Fruit fly (Drosophila melanogaster) whole organism, embryonic: ENCODE measurements around the gene mus301.
A peak's percentile ranks its signal among the peaks of the same experiment; 100 is the strongest.

ENCODE experiments used
- Abd-B ChIP-seq: fragments of 200-800 bp; sonication (Bioruptor generic); optimal IDR thresholded peaks from 2 replicates; lab custom pipeline; 2018; ENCODE audit warnings: missing biosample characterization, mild to moderate bottlenecking, missing genetic modification characterization, moderate library complexity
- Atf6 ChIP-seq: fragments of 200-800 bp; sonication (Bioruptor generic); IDR thresholded peaks from 2 replicates; pipeline ENCODE4 v1.3.6; 2022; ENCODE audit warnings: missing biosample characterization, missing genetic modification characterization
- Bdp1 ChIP-seq: fragments of 200-800 bp; sonication (Bioruptor generic); optimal IDR thresholded peaks from 3 replicates; lab custom pipeline; 2016; ENCODE audit warnings: missing biosample characterization, missing genetic modification characterization
- CG1024 ChIP-seq: fragments of 200-800 bp; sonication (Bioruptor generic); IDR thresholded peaks from 2 replicates; pipeline ENCODE4 v1.3.6; 2022; ENCODE audit warnings: missing biosample characterization, missing genetic modification characterization
- CG10462 ChIP-seq: fragments of 200-800 bp; sonication (Bioruptor generic); optimal IDR thresholded peaks from 2 replicates; lab custom pipeline; 2016; ENCODE audit warnings: missing biosample characterization, missing genetic modification characterization
- CG11085 ChIP-seq: fragments of 200-800 bp; sonication (Bioruptor generic); IDR thresholded peaks from 2 replicates; pipeline ENCODE4 v1.3.6; 2022; ENCODE audit warnings: missing biosample characterization, missing genetic modification characterization
- CG11093 ChIP-seq: fragments of 200-800 bp; sonication (Bioruptor generic); IDR thresholded peaks from 3 replicates; pipeline ENCODE4 v1.3.6; 2022; ENCODE audit warnings: missing biosample characterization, missing genetic modification characterization
- CG11696 ChIP-seq: fragments of 200-800 bp; sonication (Bioruptor generic); IDR thresholded peaks from 2 replicates; pipeline ENCODE4 v1.3.6; 2022; ENCODE audit warnings: missing biosample characterization, missing genetic modification characterization
- CG1233 ChIP-seq: fragments of 200-800 bp; sonication (Bioruptor generic); optimal IDR thresholded peaks from 4 replicates; lab custom pipeline; 2018; ENCODE audit warnings: missing biosample characterization, mild to moderate bottlenecking, missing genetic modification characterization
- CG15514 ChIP-seq: fragments of 200-800 bp; sonication (Bioruptor generic); optimal IDR thresholded peaks from 3 replicates; lab custom pipeline; 2017; ENCODE audit warnings: missing biosample characterization, missing genetic modification characterization, mild to moderate bottlenecking, moderate library complexity, missing genetic modification reagents
- CG17186 ChIP-seq: fragments of 200-800 bp; sonication (Bioruptor generic); optimal IDR thresholded peaks from 3 replicates; lab custom pipeline; 2017; ENCODE audit warnings: missing biosample characterization, missing genetic modification reagents, missing genetic modification characterization
- CG17328 ChIP-seq: fragments of 200-800 bp; sonication (Bioruptor generic); IDR thresholded peaks from 2 replicates; pipeline ENCODE4 v1.3.6; 2022; ENCODE audit warnings: missing biosample characterization, missing genetic modification characterization
- CG17612 ChIP-seq: fragments of 200-800 bp; sonication (Bioruptor generic); IDR thresholded peaks from 2 replicates; pipeline ENCODE4 v1.3.6; 2022; ENCODE audit warnings: missing biosample characterization, missing genetic modification characterization
- CG18262 ChIP-seq: fragments of 200-800 bp; optimal IDR thresholded peaks from 3 replicates; lab custom pipeline; 2019; ENCODE audit warnings: missing biosample characterization, mild to moderate bottlenecking, missing genetic modification characterization, moderate library complexity
- CG18599 ChIP-seq: fragments of 200-800 bp; sonication (Bioruptor generic); optimal IDR thresholded peaks from 3 replicates; lab custom pipeline; 2017; ENCODE audit warnings: missing biosample characterization, missing genetic modification characterization, mild to moderate bottlenecking, moderate library complexity, missing genetic modification reagents
- CG3726 ChIP-seq: fragments of 200-800 bp; sonication (Bioruptor generic); IDR thresholded peaks from 3 replicates; pipeline ENCODE4, ENCODE4 v1.3.6; 2022; ENCODE audit warnings: missing biosample characterization, missing genetic modification characterization
- CG6254 ChIP-seq: fragments of 200-800 bp; sonication (Bioruptor generic); optimal IDR thresholded peaks from 3 replicates; lab custom pipeline; 2017; ENCODE audit warnings: mild to moderate bottlenecking, missing biosample characterization, missing genetic modification reagents, missing genetic modification characterization
- CG7357 ChIP-seq: fragments of 200-800 bp; sonication (Bioruptor generic); IDR thresholded peaks from 3 replicates; pipeline ENCODE4 v1.3.6; 2022; ENCODE audit warnings: missing biosample characterization, missing genetic modification characterization
- CG7556 ChIP-seq: fragments of 200-800 bp; sonication (Bioruptor generic); optimal IDR thresholded peaks from 2 replicates; lab custom pipeline; 2017; ENCODE audit warnings: missing biosample characterization, mild to moderate bottlenecking, missing genetic modification characterization
- CG8765 ChIP-seq: fragments of 200-800 bp; sonication (Bioruptor generic); IDR thresholded peaks from 2 replicates; pipeline ENCODE4 v1.3.6; 2022; ENCODE audit warnings: missing biosample characterization, missing genetic modification characterization
- Elba2 ChIP-seq: fragments of 200-800 bp; sonication (Bioruptor generic); optimal IDR thresholded peaks from 3 replicates; lab custom pipeline; 2016; ENCODE audit warnings: missing biosample characterization, missing genetic modification characterization
- H2.0 ChIP-seq: fragments of 200-800 bp; sonication (Bioruptor generic); IDR thresholded peaks from 2 replicates; pipeline ENCODE4 v1.3.6; 2022; ENCODE audit warnings: missing biosample characterization, missing genetic modification characterization
- Hr3 ChIP-seq: fragments of 200-800 bp; sonication (Bioruptor generic); optimal IDR thresholded peaks from 3 replicates; lab custom pipeline; 2016; ENCODE audit warnings: missing biosample characterization, missing genetic modification characterization
- Hr39 ChIP-seq: fragments of >200 bp; optimal IDR thresholded peaks from 2 replicates; lab custom pipeline; 2017
- MTF-1 ChIP-seq: fragments of 200-800 bp; sonication (Bioruptor generic); optimal IDR thresholded peaks from 2 replicates; lab custom pipeline; 2018; ENCODE audit warnings: missing biosample characterization, mild to moderate bottlenecking, missing genetic modification characterization, borderline replicate concordance
- NC2β ChIP-seq: fragments of 200-800 bp; sonication (Bioruptor generic); optimal IDR thresholded peaks from 2 replicates; lab custom pipeline; 2016; ENCODE audit warnings: missing biosample characterization, missing genetic modification characterization
- Ravus ChIP-seq: fragments of 200-800 bp; sonication (Bioruptor generic); IDR thresholded peaks from 2 replicates; pipeline ENCODE4 v1.3.6; 2022; ENCODE audit warnings: missing biosample characterization, missing genetic modification characterization
- Rfx ChIP-seq: fragments of 200-800 bp; sonication (Bioruptor generic); IDR thresholded peaks from 2 replicates; pipeline ENCODE4 v1.3.6; 2022; ENCODE audit warnings: missing biosample characterization, missing genetic modification characterization
- Six4 ChIP-seq: fragments of 200-800 bp; sonication (Bioruptor generic); optimal IDR thresholded peaks from 2 replicates; lab custom pipeline; 2016; ENCODE audit warnings: missing biosample characterization, missing genetic modification characterization
- Ssrp ChIP-seq: fragments of 200-800 bp; sonication (Bioruptor generic); optimal IDR thresholded peaks from 2 replicates; lab custom pipeline; 2018; ENCODE audit warnings: missing biosample characterization, mild to moderate bottlenecking, missing genetic modification characterization, moderate library complexity
- Tbp ChIP-seq: fragments of >200 bp; optimal IDR thresholded peaks from 2 replicates; lab custom pipeline; 2018; ENCODE audit warnings: missing biosample characterization, missing genetic modification characterization
- amos ChIP-seq: fragments of 200-800 bp; sonication (Bioruptor generic); IDR thresholded peaks from 2 replicates; pipeline ENCODE4 v1.3.6; 2022; ENCODE audit warnings: missing biosample characterization, missing genetic modification characterization; ENCODE audit not compliant: partially characterized antibody
- aop ChIP-seq: fragments of 200-800 bp; sonication (Bioruptor generic); IDR thresholded peaks from 2 replicates; pipeline ENCODE4 v1.3.6; 2022; ENCODE audit warnings: missing biosample characterization, missing genetic modification characterization
- ara ChIP-seq: fragments of 200-800 bp; sonication (Bioruptor generic); IDR thresholded peaks from 2 replicates; pipeline ENCODE4 v1.3.6; 2022; ENCODE audit warnings: missing biosample characterization, missing genetic modification characterization
- ato ChIP-seq: fragments of 200-800 bp; sonication (Bioruptor generic); IDR thresholded peaks from 2 replicates; pipeline ENCODE4 v1.3.6; 2022; ENCODE audit warnings: missing biosample characterization, missing genetic modification characterization; ENCODE audit not compliant: partially characterized antibody
- bigmax ChIP-seq: fragments of 200-800 bp; sonication (Bioruptor generic); optimal IDR thresholded peaks from 2 replicates; lab custom pipeline; 2018; ENCODE audit warnings: missing biosample characterization, mild to moderate bottlenecking, missing genetic modification characterization
- caup ChIP-seq: fragments of 200-800 bp; sonication (Bioruptor generic); optimal IDR thresholded peaks from 3 replicates; lab custom pipeline; 2017; ENCODE audit warnings: missing biosample characterization, mild to moderate bottlenecking, missing genetic modification characterization, moderate library complexity; ENCODE audit not compliant: severe bottlenecking
- dysf ChIP-seq: fragments of 200-800 bp; sonication (Bioruptor generic); IDR thresholded peaks from 3 replicates; pipeline ENCODE4 v1.3.6; 2022; ENCODE audit warnings: missing biosample characterization, missing genetic modification characterization
- emc ChIP-seq: fragments of 200-800 bp; sonication (Bioruptor generic); optimal IDR thresholded peaks from 2 replicates; lab custom pipeline; 2016; ENCODE audit warnings: missing biosample characterization, missing genetic modification characterization
- fd64A ChIP-seq: fragments of 200-800 bp; sonication (Bioruptor generic); optimal IDR thresholded peaks from 3 replicates; lab custom pipeline; 2018; ENCODE audit warnings: missing biosample characterization, mild to moderate bottlenecking, missing genetic modification characterization
- grn ChIP-seq: fragments of 200-800 bp; sonication (Bioruptor generic); optimal IDR thresholded peaks from 3 replicates; lab custom pipeline; 2017; ENCODE audit warnings: missing biosample characterization, missing genetic modification characterization
- ind ChIP-seq: fragments of 200-800 bp; sonication (Bioruptor generic); optimal IDR thresholded peaks from 3 replicates; lab custom pipeline; 2016; ENCODE audit warnings: missing biosample characterization, missing genetic modification characterization
- ken ChIP-seq: fragments of 200-800 bp; sonication (Bioruptor generic); IDR thresholded peaks from 3 replicates; pipeline ENCODE4 v1.3.6; 2022; ENCODE audit warnings: missing biosample characterization, missing genetic modification characterization
- knrl ChIP-seq: fragments of 200-800 bp; sonication (Bioruptor generic); IDR thresholded peaks from 3 replicates; pipeline ENCODE4 v1.3.6; 2022; ENCODE audit warnings: missing biosample characterization, missing genetic modification characterization; ENCODE audit not compliant: partially characterized antibody
- lola ChIP-seq, 3 experiments: fragments of >200 bp in 2 of 3; fragments of 200-800 bp in 1 of 3; sonication (Bioruptor generic) in 1 of 3; optimal IDR thresholded peaks; 2 replicates each; lab custom pipeline; 2017 to 2019; ENCODE audit warnings: missing biosample characterization in 3 of 3, missing genetic modification characterization in 3 of 3, mild to moderate bottlenecking in 1 of 3, moderate library complexity in 1 of 3
- onecut ChIP-seq: fragments of 200-800 bp; sonication (Bioruptor generic); IDR thresholded peaks from 2 replicates; pipeline ENCODE4 v1.3.6; 2022; ENCODE audit warnings: missing biosample characterization, missing genetic modification characterization
- p53 ChIP-seq: fragments of 200-800 bp; sonication (Bioruptor generic); optimal IDR thresholded peaks from 2 replicates; lab custom pipeline; 2016; ENCODE audit warnings: missing biosample characterization, missing genetic modification characterization
- sim ChIP-seq: fragments of 200-800 bp; sonication (Bioruptor generic); IDR thresholded peaks from 2 replicates; pipeline ENCODE4 v1.3.6; 2022; ENCODE audit warnings: missing biosample characterization, missing genetic modification characterization
- tll ChIP-seq, 2 experiments: fragments of 200-800 bp in 1 of 2; fragments of >200 bp in 1 of 2; sonication (Bioruptor generic) in 1 of 2; optimal IDR thresholded peaks; 2 replicates each; lab custom pipeline; 2017 to 2019; ENCODE audit warnings: missing biosample characterization in 2 of 2, missing genetic modification characterization in 2 of 2, mild to moderate bottlenecking in 1 of 2, moderate library complexity in 1 of 2

The mus301 gene

dm6 chr3L:8186627-8187396 lies 49.2 kb downstream of the mus301 start, which contains the start of the genes ERR and Atg18a (continued):
- TF ChIP-seq dysf (GFP tag; lab: Robert Waterston, UW) (peak; percentile 90), CG11093 (GFP tag; lab: Robert Waterston, UW) (peak; percentile 81), sim (no peak), Hr39 (lab: Kevin White, UChicago) (no peak), grn (GFP tag; lab: Kevin White, UChicago) (no peak), aop (GFP tag; lab: Robert Waterston, UW) (no peak), H2.0 (GFP tag; lab: Robert Waterston, UW) (peak; percentile 79), NC2β (GFP tag; lab: Kevin White, UChicago) (peak; percentile 39), Rfx (GFP tag; lab: Robert Waterston, UW) (peak; percentile 94), CG11696 (GFP tag; lab: Robert Waterston, UW) (0 out of 2 replicates have a peak, but pooled peaks have one; percentile 13), Tbp (no peak), caup (GFP tag; lab: Kevin White, UChicago) (peak; percentile 74), CG8765 (GFP tag; lab: Robert Waterston, UW) (peak; percentile 69), MTF-1 (no peak), emc (GFP tag; lab: Kevin White, UChicago) (peak; percentile 57), Bdp1 (GFP tag; lab: Kevin White, UChicago) (peak; percentile 76), p53 (GFP tag; lab: Kevin White, UChicago) (peak; percentile 8), CG18599 (GFP tag; lab: Kevin White, UChicago) (peak; percentile 79), CG18262 (tag; lab: Kevin White, UChicago) (peak; percentile 79), onecut (peak; percentile 36), CG11085 (peak; percentile 88), CG17612 (GFP tag; lab: Robert Waterston, UW) (peak; percentile 54; the same call in 1 of the 2 replicates), Abd-B (GFP tag; lab: Kevin White, UChicago) (peak; percentile 92), knrl (GFP tag; lab: Robert Waterston, UW) (peak; percentile 85), CG6254 (GFP tag; lab: Kevin White, UChicago) (peak; percentile 34), ato (no peak), CG3726 (peak; percentile 84; the same call in 2 of the 3 replicates), Six4 (GFP tag; lab: Kevin White, UChicago) (peak; percentile 44), tll (GFP tag; optimal IDR thresholded peaks at IDR 0.05; lab: Kevin White, UChicago) (peak in 1 of 2 experiments; percentile 90), bigmax (GFP tag; lab: Kevin White, UChicago) (no peak), lola (GFP tag; optimal IDR thresholded peaks at IDR 0.05; lab: Kevin White, UChicago) (peak in 1 of 3 experiments; percentile 79), CG1024 (GFP tag; lab: Robert Waterston, UW) (peak; percentile 54; the same call in 1 of the 2 replicates), ara (GFP tag; lab: Robert Waterston, UW) (peak; percentile 70; the same call in 1 of the 2 replicates), fd64A (no peak), Elba2 (GFP tag; lab: Kevin White, UChicago) (peak; percentile 73), CG15514 (GFP tag; lab: Kevin White, UChicago) (peak; percentile 99), Hr3 (GFP tag; lab: Kevin White, UChicago) (peak; percentile 91), CG7556 (GFP tag; lab: Kevin White, UChicago) (peak; percentile 75), CG17328 (GFP tag; lab: Robert Waterston, UW) (peak; percentile 64), CG10462 (GFP tag; lab: Kevin White, UChicago) (peak; percentile 71), ind (GFP tag; lab: Kevin White, UChicago) (peak; percentile 91), CG1233 (GFP tag; lab: Kevin White, UChicago) (peak; percentile 77), Ravus (GFP tag; lab: Robert Waterston, UW) (peak; percentile 41), amos (peak; percentile 65), CG7357 (GFP tag; lab: Robert Waterston, UW) (peak; percentile 74), ken (GFP tag; lab: Robert Waterston, UW) (peak; percentile 87), CG17186 (GFP tag; lab: Kevin White, UChicago) (peak; percentile 85), Ssrp (tag; lab: Kevin White, UChicago) (peak; percentile 88), Atf6 (GFP tag; lab: Robert Waterston, UW) (peak; percentile 86)
